Worm (Caenorhabditis elegans) whole organism, L3 larva: ENCODE data around the gene ceh-63.

ENCODE experiments used
- ZK546.5 ChIP-seq: sonication (generic microtip); optimal IDR thresholded peaks from 2 replicates; lab custom pipeline; 2017; ENCODE audit warnings: missing biosample characterization, missing genetic modification characterization
- aly-2 ChIP-seq: fragments of 150-350 bp; optimal IDR thresholded peaks from 2 replicates; lab custom pipeline; 2014; ENCODE audit warnings: missing biosample characterization, missing genetic modification characterization
- ama-1 ChIP-seq: fragments of 150-350 bp; optimal IDR thresholded peaks from 2 replicates; lab custom pipeline; 2018
- ceh-16 ChIP-seq: sonication (generic microtip); optimal IDR thresholded peaks from 2 replicates; lab custom pipeline; 2017; ENCODE audit warnings: missing biosample characterization, missing genetic modification characterization
- ceh-9 ChIP-seq: sonication (generic microtip); optimal IDR thresholded peaks from 2 replicates; lab custom pipeline; 2018; ENCODE audit warnings: missing biosample characterization, missing genetic modification characterization
- daf-12 ChIP-seq: fragments of 150-350 bp; optimal IDR thresholded peaks from 2 replicates; lab custom pipeline; 2014; ENCODE audit warnings: missing biosample characterization, missing genetic modification reagents, missing genetic modification characterization
- egl-27 ChIP-seq: sonication (generic microtip); optimal IDR thresholded peaks from 4 replicates; lab custom pipeline; 2017; ENCODE audit warnings: missing biosample characterization, missing genetic modification reagents, missing genetic modification characterization
- egl-5 ChIP-seq: fragments of 150-350 bp; optimal IDR thresholded peaks from 2 replicates; lab custom pipeline; 2017; ENCODE audit warnings: missing biosample characterization, missing genetic modification reagents, missing genetic modification characterization, inconsistent platforms
- elt-1 ChIP-seq: fragments of 150-350 bp; optimal IDR thresholded peaks from 2 replicates; lab custom pipeline; 2014; ENCODE audit warnings: missing biosample characterization, missing genetic modification characterization
- elt-2 ChIP-seq: sonication (generic microtip); optimal IDR thresholded peaks from 2 replicates; lab custom pipeline; 2016; ENCODE audit warnings: missing genetic modification reagents, mild to moderate bottlenecking, missing genetic modification characterization, missing compliant biosample characterization
- eor-1 ChIP-seq, 2 experiments: fragments of 150-350 bp; optimal IDR thresholded peaks; 2 replicates each; lab custom pipeline; 2014 to 2018; ENCODE audit warnings: missing biosample characterization in 2 of 2, missing genetic modification characterization in 2 of 2
- fkh-10 ChIP-seq: sonication (generic microtip); optimal IDR thresholded peaks from 2 replicates; lab custom pipeline; 2017; ENCODE audit warnings: missing biosample characterization, missing genetic modification reagents, missing genetic modification characterization
- fkh-2 ChIP-seq: fragments of 150-350 bp; optimal IDR thresholded peaks from 2 replicates; lab custom pipeline; 2014; ENCODE audit warnings: missing biosample characterization, missing genetic modification reagents, missing genetic modification characterization
- fos-1 ChIP-seq: fragments of 150-350 bp; optimal IDR thresholded peaks from 2 replicates; lab custom pipeline; 2014; ENCODE audit warnings: missing biosample characterization, missing genetic modification characterization
- hmg-11 ChIP-seq: sonication (generic microtip); optimal IDR thresholded peaks from 2 replicates; lab custom pipeline; 2016; ENCODE audit warnings: missing genetic modification characterization, missing compliant biosample characterization
- jun-1 ChIP-seq: fragments of 150-350 bp; optimal IDR thresholded peaks from 2 replicates; lab custom pipeline; 2014; ENCODE audit warnings: missing biosample characterization, missing genetic modification reagents, missing genetic modification characterization
- lsy-12 ChIP-seq: sonication (generic microtip); optimal IDR thresholded peaks from 2 replicates; lab custom pipeline; 2016; ENCODE audit warnings: mild to moderate bottlenecking, missing genetic modification characterization, missing compliant biosample characterization
- mdl-1 ChIP-seq: fragments of 150-350 bp; optimal IDR thresholded peaks from 2 replicates; lab custom pipeline; 2014; ENCODE audit warnings: missing biosample characterization, missing genetic modification characterization
- mml-1 ChIP-seq: fragments of 150-350 bp; sonication (generic microtip); optimal IDR thresholded peaks from 3 replicates; lab custom pipeline; 2014; ENCODE audit warnings: missing biosample characterization, missing genetic modification characterization
- nfya-1 ChIP-seq: sonication (generic microtip); optimal IDR thresholded peaks from 2 replicates; lab custom pipeline; 2017; ENCODE audit warnings: missing genetic modification characterization, mild to moderate bottlenecking, missing compliant biosample characterization, antibody characterized with exemption, moderate library complexity; ENCODE audit not compliant: insufficient read depth
- nhr-11 ChIP-seq: fragments of 150-350 bp; optimal IDR thresholded peaks from 2 replicates; lab custom pipeline; 2014; ENCODE audit warnings: missing biosample characterization, missing genetic modification characterization
- nhr-12 ChIP-seq: fragments of 150-350 bp; optimal IDR thresholded peaks from 2 replicates; lab custom pipeline; 2014; ENCODE audit warnings: missing biosample characterization, missing genetic modification characterization
- nhr-23 ChIP-seq: fragments of 150-350 bp; optimal IDR thresholded peaks from 2 replicates; lab custom pipeline; 2014; ENCODE audit warnings: missing biosample characterization, missing genetic modification reagents, missing genetic modification characterization
- nhr-25 ChIP-seq: sonication (generic microtip); optimal IDR thresholded peaks from 2 replicates; lab custom pipeline; 2017; ENCODE audit warnings: missing biosample characterization, missing genetic modification characterization
- nhr-28 ChIP-seq: fragments of 150-350 bp; optimal IDR thresholded peaks from 2 replicates; lab custom pipeline; 2014; ENCODE audit warnings: missing biosample characterization, missing genetic modification characterization
- nhr-43 ChIP-seq: sonication (generic microtip); optimal IDR thresholded peaks from 2 replicates; lab custom pipeline; 2016; ENCODE audit warnings: mild to moderate bottlenecking, missing genetic modification characterization, missing compliant biosample characterization; ENCODE audit not compliant: poor library complexity, severe bottlenecking
- nhr-67 ChIP-seq: fragments of 150-350 bp; optimal IDR thresholded peaks from 2 replicates; lab custom pipeline; 2014; ENCODE audit warnings: missing biosample characterization, missing genetic modification characterization
- nhr-76 ChIP-seq: fragments of 150-350 bp; sonication (generic microtip); optimal IDR thresholded peaks from 5 replicates; lab custom pipeline; 2014; ENCODE audit warnings: missing biosample characterization, missing genetic modification characterization
- nhr-77 ChIP-seq: fragments of 150-350 bp; optimal IDR thresholded peaks from 2 replicates; lab custom pipeline; 2014; ENCODE audit warnings: missing biosample characterization, missing genetic modification characterization
- pha-4 ChIP-seq: fragments of 150-350 bp; optimal IDR thresholded peaks from 2 replicates; lab custom pipeline; 2014; ENCODE audit warnings: missing biosample characterization, missing genetic modification reagents, missing genetic modification characterization
- pqm-1 ChIP-seq: fragments of 150-350 bp; optimal IDR thresholded peaks from 2 replicates; lab custom pipeline; 2017; ENCODE audit warnings: missing biosample characterization, missing genetic modification characterization, inconsistent platforms
- skn-1 ChIP-seq: fragments of 150-350 bp; optimal IDR thresholded peaks from 2 replicates; lab custom pipeline; 2014; ENCODE audit warnings: missing biosample characterization, missing genetic modification characterization
- snpc-4 ChIP-seq: fragments of 150-350 bp; optimal IDR thresholded peaks from 2 replicates; lab custom pipeline; 2014; ENCODE audit warnings: missing biosample characterization, missing genetic modification characterization
- tbx-2 ChIP-seq: sonication (generic microtip); optimal IDR thresholded peaks from 2 replicates; lab custom pipeline; 2016; ENCODE audit warnings: mild to moderate bottlenecking, missing genetic modification characterization, missing compliant biosample characterization
- unc-39 ChIP-seq: sonication (generic microtip); optimal IDR thresholded peaks from 4 replicates; lab custom pipeline; 2017; ENCODE audit warnings: missing biosample characterization, missing genetic modification characterization
- unc-62 ChIP-seq: fragments of 150-350 bp; sonication (generic microtip); optimal IDR thresholded peaks from 4 replicates; lab custom pipeline; 2014; ENCODE audit warnings: missing biosample characterization, missing genetic modification reagents, missing genetic modification characterization
- zag-1 ChIP-seq: fragments of 150-350 bp; optimal IDR thresholded peaks from 2 replicates; lab custom pipeline; 2014; ENCODE audit warnings: missing biosample characterization, missing genetic modification characterization
- ztf-11 ChIP-seq: fragments of 150-350 bp; optimal IDR thresholded peaks from 2 replicates; lab custom pipeline; 2014; ENCODE audit warnings: missing biosample characterization, missing genetic modification characterization
- ztf-4 ChIP-seq: fragments of 150-350 bp; optimal IDR thresholded peaks from 2 replicates; lab custom pipeline; 2014; ENCODE audit warnings: missing biosample characterization, missing genetic modification characterization

The ceh-63 gene

ce11 chrX:3671998-3672397, 1.9 kb downstream of the ceh-63 start, which contains the start of gene C02F12.5:
C02F12.5 (minus strand) TSS chrX:3672098.
- TF ChIP-seq pha-4 (tag; lab: Kevin White, UChicago) (no peak), elt-2 (tag; lab: Kevin White, UChicago) (peak; percentile 33)

ce11 chrX:3668842-3669241, 5.0 kb downstream of the ceh-63 start, which contains the start of gene snet-1:
snet-1 (minus strand) TSS chrX:3668942.
- TF ChIP-seq unc-39 (tag; lab: Kevin White, UChicago) (no peak), ceh-9 (tag; lab: Kevin White, UChicago) (no peak), pha-4 (tag; lab: Kevin White, UChicago) (no peak), nfya-1 (no peak), lsy-12 (tag; lab: Kevin White, UChicago) (no peak), nhr-67 (tag; lab: Kevin White, UChicago) (no peak)
- TF ChIP-seq, all 47 proteins: peak for 0

ce11 chrX:3659192-3659591, 14.7 kb downstream of the ceh-63 start, which contains the start of gene R11G1.1:
R11G1.1 (plus strand) TSS chrX:3659492.
- TF ChIP-seq tbx-2 (tag; lab: Kevin White, UChicago) (no peak), pqm-1 (tag; lab: Kevin White, UChicago) (no peak), elt-1 (no peak), snpc-4 (tag; lab: Kevin White, UChicago) (no peak), skn-1 (tag; lab: Kevin White, UChicago) (no peak), egl-5 (tag; lab: Kevin White, UChicago) (no peak)

ce11 chrX:3655972-3656371, 17.9 kb downstream of the ceh-63 start, which contains the start of gene R11G1.7:
R11G1.7 (plus strand) TSS chrX:3656272.
- TF ChIP-seq ceh-9 (tag; lab: Kevin White, UChicago), result no peak
- TF ChIP-seq mdl-1, result no peak
- TF ChIP-seq fkh-10 (GFP tag; lab: Kevin White, UChicago), result no peak
- TF ChIP-seq nhr-12 (tag; lab: Kevin White, UChicago), result no peak
- TF ChIP-seq zag-1 (tag; lab: Kevin White, UChicago), result no peak
- TF ChIP-seq hmg-11 (tag; lab: Kevin White, UChicago), result no peak
- TF ChIP-seq aly-2, result no peak
- TF ChIP-seq ama-1, result no peak
- no peak for TF ChIP-seq unc-39 (tag; lab: Kevin White, UChicago)
- no peak for TF ChIP-seq nhr-23 (tag; lab: Kevin White, UChicago)
- no peak for TF ChIP-seq ztf-11 (tag; lab: Kevin White, UChicago)
- TF ChIP-seq daf-12 (tag; lab: Kevin White, UChicago), result no peak
- no peak for TF ChIP-seq tbx-2 (tag; lab: Kevin White, UChicago)
- no peak for TF ChIP-seq fkh-2
- TF ChIP-seq nhr-11 (tag; lab: Kevin White, UChicago), result no peak
- TF ChIP-seq nhr-76 (tag; lab: Kevin White, UChicago), result no peak
- TF ChIP-seq eor-1 (tag; optimal IDR thresholded peaks at IDR 0.05; lab: Kevin White, UChicago), result no peak
- no peak for TF ChIP-seq nhr-28 (tag; lab: Kevin White, UChicago)

- TF ChIP-seq eor-1 (tag; optimal IDR thresholded peaks at IDR 0.05; lab: Kevin White, UChicago) (no peak), nhr-23 (tag; lab: Kevin White, UChicago) (peak; percentile 52), jun-1 (tag; lab: Kevin White, UChicago) (no peak)
Observed at ce11 chrX:3654623-3655022, 19.2 kb downstream of the ceh-63 start, which contains the start of gene R11G1.11. R11G1.11 (plus strand) TSS chrX:3654923.

ce11 chrX:3650100-3650809, 23.6 kb downstream of the ceh-63 start, which contains the start of the genes sax-1 and R11G1.2:
sax-1 (minus strand) TSS chrX:3650150.
R11G1.2 (plus strand) TSS chrX:3650614.
- TF ChIP-seq snpc-4 (tag; lab: Kevin White, UChicago), result peak; percentile 0
- TF ChIP-seq ZK546.5, result no peak
- no peak for TF ChIP-seq ceh-9 (tag; lab: Kevin White, UChicago)
- no peak for TF ChIP-seq egl-5 (tag; lab: Kevin White, UChicago)
- TF ChIP-seq jun-1 (tag; lab: Kevin White, UChicago), result peak; percentile 41
- peak; percentile 44 for TF ChIP-seq nhr-25 (tag; lab: Kevin White, UChicago)
- no peak for TF ChIP-seq ama-1
- peak; percentile 82 for TF ChIP-seq pha-4 (tag; lab: Kevin White, UChicago)
- TF ChIP-seq ztf-11 (tag; lab: Kevin White, UChicago), result no peak
- TF ChIP-seq ztf-4, result no peak
- no peak for TF ChIP-seq daf-12 (tag; lab: Kevin White, UChicago)
- TF ChIP-seq egl-27, result no peak
- TF ChIP-seq mdl-1, result peak; percentile 64
- peak; percentile 68 for TF ChIP-seq nfya-1
- no peak for TF ChIP-seq ceh-16
- no peak for TF ChIP-seq fkh-10 (GFP tag; lab: Kevin White, UChicago)
- TF ChIP-seq unc-62 (GFP tag; lab: Kevin White, UChicago), result no peak
- TF ChIP-seq unc-39 (tag; lab: Kevin White, UChicago), result no peak
- no peak for TF ChIP-seq fos-1 (tag; lab: Kevin White, UChicago)
- no peak for TF ChIP-seq nhr-67 (tag; lab: Kevin White, UChicago)
- TF ChIP-seq nhr-43 (tag; lab: Kevin White, UChicago), result no peak
- TF ChIP-seq lsy-12 (tag; lab: Kevin White, UChicago), result no peak
- TF ChIP-seq hmg-11 (tag; lab: Kevin White, UChicago), result peak; percentile 83
- TF ChIP-seq mml-1 (tag; lab: Kevin White, UChicago), result no peak
- no peak for TF ChIP-seq pqm-1 (tag; lab: Kevin White, UChicago)
- TF ChIP-seq nhr-23 (tag; lab: Kevin White, UChicago), result peak; percentile 17
- no peak for TF ChIP-seq nhr-77
